Fruit fly (Drosophila melanogaster) whole organism: ENCODE data around the gene Pka-C1.

Source experiments
- CG8478 ChIP-seq: fragments of >200 bp; optimal IDR thresholded peaks from 2 replicates; lab custom pipeline; 2018; ENCODE audit warnings: inconsistent platforms
- EcR ChIP-seq, 2 experiments: fragments of >200 bp; optimal IDR thresholded peaks; 2 replicates each; lab custom pipeline; 2017; ENCODE audit warnings: missing biosample characterization in 2 of 2, missing genetic modification characterization in 2 of 2, missing genetic modification reagents in 2 of 2
- pan ChIP-seq: fragments of >200 bp; optimal IDR thresholded peaks from 2 replicates; lab custom pipeline; 2017
- psq ChIP-seq: fragments of >200 bp; optimal IDR thresholded peaks from 2 replicates; lab custom pipeline; 2017
- usp ChIP-seq: fragments of >200 bp; optimal IDR thresholded peaks from 2 replicates; lab custom pipeline; 2017; ENCODE audit warnings: missing biosample characterization, missing genetic modification characterization, mixed read lengths

- TF ChIP-seq usp (no peak), CG8478 (lab: Kevin White, UChicago) (no peak), EcR (GFP tag; optimal IDR thresholded peaks at IDR 0.05; lab: Kevin White, UChicago) (no peak), psq (lab: Kevin White, UChicago) (no peak), pan (lab: Kevin White, UChicago) (no peak)
These were observed 28.1 kb downstream of the Pka-C1 start for dm6 chr2L:9670909-9671422.
